Worm (Caenorhabditis elegans) whole organism, L1 larva: Measurements from ENCODE around the gene fbxb-17.
A peak's percentile ranks its signal among the peaks of the same experiment; 100 is the strongest.

Experiments used
- C04F5.9 ChIP-seq: sonication (generic microtip); optimal IDR thresholded peaks from 2 replicates; lab custom pipeline; 2016; ENCODE audit warnings: missing genetic modification characterization, missing compliant biosample characterization
- C34B4.2 ChIP-seq: sonication (generic microtip); optimal IDR thresholded peaks from 2 replicates; lab custom pipeline; 2017; ENCODE audit warnings: mild to moderate bottlenecking, missing genetic modification characterization, missing compliant biosample characterization
- alr-1 ChIP-seq: fragments of 200-800 bp; sonication (Bioruptor generic); optimal IDR thresholded peaks from 2 replicates; lab custom pipeline; 2018; ENCODE audit warnings: borderline replicate concordance, mild to moderate bottlenecking, missing genetic modification characterization, missing compliant biosample characterization
- aly-2 ChIP-seq: fragments of 150-350 bp; optimal IDR thresholded peaks from 2 replicates; lab custom pipeline; 2014; ENCODE audit warnings: missing biosample characterization, missing genetic modification characterization
- blmp-1 ChIP-seq: fragments of 150-350 bp; optimal IDR thresholded peaks from 2 replicates; lab custom pipeline; 2014; ENCODE audit warnings: missing biosample characterization, missing genetic modification characterization
- ceh-88 ChIP-seq: fragments of 200-800 bp; sonication (Bioruptor generic); IDR thresholded peaks from 2 replicates; pipeline ENCODE4 v1.3.6; 2022; ENCODE audit warnings: missing genetic modification characterization, missing compliant biosample characterization
- ces-1 ChIP-seq: fragments of 150-350 bp; optimal IDR thresholded peaks from 2 replicates; lab custom pipeline; 2014; ENCODE audit warnings: missing biosample characterization, missing genetic modification reagents, missing genetic modification characterization
- efl-3 ChIP-seq: fragments of 200-800 bp; sonication (Bioruptor generic); optimal IDR thresholded peaks from 2 replicates; lab custom pipeline; 2018; ENCODE audit warnings: mild to moderate bottlenecking, missing genetic modification characterization, missing compliant biosample characterization
- elt-2 ChIP-seq: sonication (generic microtip); optimal IDR thresholded peaks from 2 replicates; lab custom pipeline; 2016; ENCODE audit warnings: missing genetic modification characterization, mild to moderate bottlenecking, inconsistent platforms, missing compliant biosample characterization, missing genetic modification reagents
- elt-3 ChIP-seq, 6 experiments: fragments of 150-350 bp in 1 of 6; sonication (generic microtip); optimal IDR thresholded peaks; 2 replicates each; lab custom pipeline; 2017 to 2018; ENCODE audit warnings: missing biosample characterization in 6 of 6, missing genetic modification characterization in 6 of 6, inconsistent platforms in 1 of 6
- ets-5 ChIP-seq: fragments of 200-800 bp; sonication (Bioruptor generic); IDR thresholded peaks from 2 replicates; pipeline ENCODE4 v1.3.6; 2022; ENCODE audit warnings: missing genetic modification characterization, missing compliant biosample characterization
- fkh-10 ChIP-seq: sonication (generic microtip); optimal IDR thresholded peaks from 2 replicates; lab custom pipeline; 2017; ENCODE audit warnings: missing biosample characterization, missing genetic modification reagents, missing genetic modification characterization
- fkh-8 ChIP-seq: sonication (generic microtip); optimal IDR thresholded peaks from 2 replicates; lab custom pipeline; 2016; ENCODE audit warnings: mild to moderate bottlenecking, missing genetic modification characterization, missing compliant biosample characterization
- hlh-4 ChIP-seq: sonication (generic microtip); optimal IDR thresholded peaks from 2 replicates; lab custom pipeline; 2016; ENCODE audit warnings: mild to moderate bottlenecking, missing genetic modification characterization, missing compliant biosample characterization
- hpl-2 ChIP-seq: fragments of 150-350 bp; optimal IDR thresholded peaks from 2 replicates; lab custom pipeline; 2014; ENCODE audit warnings: missing biosample characterization, missing genetic modification reagents, missing genetic modification characterization
- lin-15B ChIP-seq: fragments of 150-350 bp; sonication (generic microtip); optimal IDR thresholded peaks from 3 replicates; lab custom pipeline; 2014; ENCODE audit warnings: missing biosample characterization, missing genetic modification characterization
- lin-35 ChIP-seq, 2 experiments: fragments of 150-350 bp; optimal IDR thresholded peaks; 2 replicates each; lab custom pipeline; 2014; ENCODE audit warnings: missing biosample characterization in 2 of 2, missing genetic modification characterization in 2 of 2, missing genetic modification reagents in 2 of 2
- lir-3 ChIP-seq: sonication (generic microtip); optimal IDR thresholded peaks from 2 replicates; lab custom pipeline; 2016; ENCODE audit warnings: mild to moderate bottlenecking, missing genetic modification characterization, moderate library complexity, missing compliant biosample characterization; ENCODE audit not compliant: poor library complexity
- lsy-2 ChIP-seq, 2 experiments: fragments of 150-350 bp; optimal IDR thresholded peaks; 2 replicates each; lab custom pipeline; 2014; ENCODE audit warnings: missing biosample characterization in 2 of 2, missing genetic modification characterization in 2 of 2
- mdl-1 ChIP-seq, 2 experiments: fragments of 150-350 bp; optimal IDR thresholded peaks; 2 replicates each; lab custom pipeline; 2014 to 2017; ENCODE audit warnings: missing biosample characterization in 2 of 2, missing genetic modification characterization in 2 of 2, inconsistent platforms in 1 of 2
- mef-2 ChIP-seq: fragments of 150-350 bp; optimal IDR thresholded peaks from 2 replicates; lab custom pipeline; 2014; ENCODE audit warnings: missing biosample characterization, missing genetic modification characterization
- nhr-11 ChIP-seq: fragments of 150-350 bp; optimal IDR thresholded peaks from 2 replicates; lab custom pipeline; 2014; ENCODE audit warnings: missing biosample characterization, missing genetic modification characterization
- nhr-12 ChIP-seq: sonication (generic microtip); optimal IDR thresholded peaks from 2 replicates; lab custom pipeline; 2017; ENCODE audit warnings: missing biosample characterization, missing genetic modification characterization
- nhr-19 ChIP-seq: fragments of 200-800 bp; sonication (Bioruptor generic); conservative IDR thresholded peaks from 2 replicates; pipeline ENCODE4 v1.3.6; 2022; ENCODE audit warnings: missing genetic modification characterization, missing compliant biosample characterization
- nhr-71 ChIP-seq: sonication (generic microtip); optimal IDR thresholded peaks from 2 replicates; lab custom pipeline; 2016; ENCODE audit warnings: mild to moderate bottlenecking, missing genetic modification characterization, moderate library complexity, missing compliant biosample characterization
- nhr-77 ChIP-seq: fragments of 150-350 bp; optimal IDR thresholded peaks from 2 replicates; lab custom pipeline; 2014; ENCODE audit warnings: missing biosample characterization, missing genetic modification characterization
- nhr-85 ChIP-seq: sonication (generic microtip); peaks from one replicate; lab custom pipeline; 2016; ENCODE audit warnings: missing genetic modification characterization, inconsistent platforms, missing compliant biosample characterization
- pax-3 ChIP-seq: fragments of 200-800 bp; sonication (Bioruptor generic); optimal IDR thresholded peaks from 2 replicates; lab custom pipeline; 2018; ENCODE audit warnings: mild to moderate bottlenecking, missing genetic modification characterization, moderate library complexity, missing compliant biosample characterization
- rnt-1 ChIP-seq: sonication (generic microtip); optimal IDR thresholded peaks from 2 replicates; lab custom pipeline; 2016; ENCODE audit warnings: mild to moderate bottlenecking, missing genetic modification characterization, moderate library complexity, missing compliant biosample characterization
- snpc-4 ChIP-seq: fragments of 150-350 bp; optimal IDR thresholded peaks from 2 replicates; lab custom pipeline; 2014; ENCODE audit warnings: missing biosample characterization, missing genetic modification characterization
- unc-98 ChIP-seq: fragments of 200-800 bp; sonication (Bioruptor generic); IDR thresholded peaks from 2 replicates; pipeline ENCODE4 v1.3.6; 2022; ENCODE audit warnings: missing genetic modification characterization, missing compliant biosample characterization
- vab-15 ChIP-seq: sonication (generic microtip); optimal IDR thresholded peaks from 2 replicates; lab custom pipeline; 2017; ENCODE audit warnings: missing genotype, mild to moderate bottlenecking, missing genetic modification characterization, missing compliant biosample characterization
- xbp-1 ChIP-seq: sonication (generic microtip); optimal IDR thresholded peaks from 2 replicates; lab custom pipeline; 2016; ENCODE audit warnings: missing genetic modification characterization, missing compliant biosample characterization
- ztf-11 ChIP-seq, 2 experiments: sonication (generic microtip); optimal IDR thresholded peaks; 2 replicates each; lab custom pipeline; 2016 to 2017; ENCODE audit warnings: missing genetic modification characterization in 2 of 2, missing biosample characterization in 1 of 2, missing compliant biosample characterization in 1 of 2
- ztf-4 ChIP-seq: fragments of 150-350 bp; optimal IDR thresholded peaks from 2 replicates; lab custom pipeline; 2014; ENCODE audit warnings: missing biosample characterization, missing genetic modification characterization

fbxb-17 gene

ce11 chrII:1640496-1640895 lies 35.7 kb upstream of the fbxb-17 start, which contains the start of gene srh-72:
srh-72 (minus strand) TSS chrII:1640596.
- TF ChIP-seq fkh-8 (tag; lab: Kevin White, UChicago) (peak; percentile 62), lin-35 (GFP tag; optimal IDR thresholded peaks at IDR 0.05; lab: Kevin White, UChicago) (no peak)
- TF ChIP-seq, all 84 proteins: peak for 1

ce11 chrII:1644777-1645348 lies 31.3 kb upstream of the fbxb-17 start, which contains the start of gene ZC204.6:
ZC204.6 (minus strand) TSS chrII:1644827.
- no peak for TF ChIP-seq nhr-71

ce11 chrII:1646199-1646598 lies 30.0 kb upstream of the fbxb-17 start, which contains the start of gene ZC204.17:
ZC204.17 (minus strand) TSS chrII:1646299.
- TF ChIP-seq ets-5 (GFP tag; lab: Robert Waterston, UW) (no peak), nhr-85 (tag; lab: Kevin White, UChicago) (no peak)
- TF ChIP-seq, all 84 proteins: peak for 0

ce11 chrII:1648768-1649167 lies 27.4 kb upstream of the fbxb-17 start, which contains the start of gene fbxb-21:
fbxb-21 (minus strand) TSS chrII:1648868.
- no peak for TF ChIP-seq hlh-4 (tag; lab: Kevin White, UChicago)
- TF ChIP-seq lin-15B (tag; lab: Kevin White, UChicago): no peak
- TF ChIP-seq nhr-85 (tag; lab: Kevin White, UChicago): no peak
- no peak for TF ChIP-seq ceh-88
- no peak for TF ChIP-seq aly-2 (tag; lab: Kevin White, UChicago)
- no peak for TF ChIP-seq ces-1 (GFP tag; lab: Kevin White, UChicago)
- no peak for TF ChIP-seq fkh-8 (tag; lab: Kevin White, UChicago)
- TF ChIP-seq pax-3 (tag; lab: Kevin White, UChicago): no peak
- no peak for TF ChIP-seq C04F5.9
- TF ChIP-seq hpl-2 (GFP tag; lab: Kevin White, UChicago): no peak
- TF ChIP-seq efl-3 (GFP tag; lab: Kevin White, UChicago): no peak

ce11 chrII:1650502-1650901 lies 25.7 kb upstream of the fbxb-17 start, which contains the start of gene fbxb-20:
fbxb-20 (minus strand) TSS chrII:1650602.
- TF ChIP-seq nhr-19 (GFP tag; lab: Robert Waterston, UW) (no peak), lir-3 (tag; lab: Kevin White, UChicago) (no peak), snpc-4 (tag; lab: Kevin White, UChicago) (no peak)
- TF ChIP-seq, all 84 proteins: peak for 0

- TF ChIP-seq mdl-1 (tag; optimal IDR thresholded peaks at IDR 0.05; lab: Kevin White, UChicago) (no peak), mef-2 (tag; lab: Kevin White, UChicago) (no peak), rnt-1 (tag; lab: Kevin White, UChicago) (no peak), blmp-1 (tag; lab: Kevin White, UChicago) (no peak), vab-15 (no peak), ztf-4 (no peak), ets-5 (GFP tag; lab: Robert Waterston, UW) (no peak), ztf-11 (tag; optimal IDR thresholded peaks at IDR 0.05; lab: Kevin White, UChicago) (no peak), nhr-77 (tag; lab: Kevin White, UChicago) (no peak), unc-98 (GFP tag; lab: Robert Waterston, UW) (no peak)
Observed at ce11 chrII:1651804-1652203, 24.4 kb upstream of the fbxb-17 start, which contains the start of gene fbxb-16. fbxb-16 (minus strand) TSS chrII:1651904.

ce11 chrII:1653397-1653796 lies 22.8 kb upstream of the fbxb-17 start, which contains the start of gene fbxb-15:
fbxb-15 (minus strand) TSS chrII:1653497.
- no peak for TF ChIP-seq elt-3 (tag; optimal IDR thresholded peaks at IDR 0.05; lab: Kevin White, UChicago)
- TF ChIP-seq ces-1 (GFP tag; lab: Kevin White, UChicago): no peak
- TF ChIP-seq alr-1 (tag; lab: Kevin White, UChicago): no peak
- TF ChIP-seq lin-15B (tag; lab: Kevin White, UChicago): no peak
- no peak for TF ChIP-seq fkh-10 (GFP tag; lab: Kevin White, UChicago)
- no peak for TF ChIP-seq unc-98 (GFP tag; lab: Robert Waterston, UW)
- TF ChIP-seq lir-3 (tag; lab: Kevin White, UChicago): no peak
- no peak for TF ChIP-seq pax-3 (tag; lab: Kevin White, UChicago)
- no peak for TF ChIP-seq lsy-2 (tag; optimal IDR thresholded peaks at IDR 0.05; lab: Kevin White, UChicago)
- no peak for TF ChIP-seq nhr-11 (tag; lab: Kevin White, UChicago)
- TF ChIP-seq C34B4.2 (tag; lab: Kevin White, UChicago): no peak
- no peak for TF ChIP-seq elt-2 (tag; lab: Kevin White, UChicago)
- TF ChIP-seq nhr-12: no peak
- TF ChIP-seq nhr-19 (GFP tag; lab: Robert Waterston, UW): no peak
- no peak for TF ChIP-seq xbp-1 (tag; lab: Kevin White, UChicago)
